Fruit fly (Drosophila melanogaster) whole organism, embryonic: ENCODE results near the gene ND-30.

Experiments used
- ATbp ChIP-seq: fragments of 200-800 bp; sonication (Bioruptor generic); optimal IDR thresholded peaks from 2 replicates; lab custom pipeline; 2017; ENCODE audit warnings: missing biosample characterization, mild to moderate bottlenecking, missing genetic modification characterization, missing genetic modification reagents
- Aef1 ChIP-seq: fragments of 200-800 bp; sonication (Bioruptor generic); IDR thresholded peaks from 3 replicates; pipeline ENCODE4 v1.3.6; 2022; ENCODE audit warnings: missing biosample characterization, missing genetic modification characterization
- CG10543 ChIP-seq: fragments of 200-800 bp; sonication (Bioruptor generic); optimal IDR thresholded peaks from 3 replicates; lab custom pipeline; 2017; ENCODE audit warnings: missing biosample characterization, mild to moderate bottlenecking, missing genetic modification characterization, moderate library complexity
- CG11456 ChIP-seq: fragments of 200-800 bp; sonication (Bioruptor generic); IDR thresholded peaks from 3 replicates; pipeline ENCODE4 v1.3.6; 2022; ENCODE audit warnings: missing biosample characterization, missing genetic modification characterization
- CG11560 ChIP-seq: fragments of 200-800 bp; sonication (Bioruptor generic); IDR thresholded peaks from 3 replicates; pipeline ENCODE4 v1.3.6; 2022; ENCODE audit warnings: missing biosample characterization, missing genetic modification characterization
- CG12942 ChIP-seq: fragments of 200-800 bp; sonication (Bioruptor generic); optimal IDR thresholded peaks from 3 replicates; lab custom pipeline; 2016; ENCODE audit warnings: missing biosample characterization, missing genetic modification characterization
- CG13287 ChIP-seq: fragments of 200-800 bp; sonication (Bioruptor generic); IDR thresholded peaks from 2 replicates; pipeline ENCODE4 v1.3.6; 2022; ENCODE audit warnings: missing biosample characterization, missing genetic modification characterization; ENCODE audit not compliant: partially characterized antibody
- CG13424 ChIP-seq: fragments of 200-800 bp; sonication (Bioruptor generic); optimal IDR thresholded peaks from 2 replicates; lab custom pipeline; 2019; ENCODE audit warnings: missing biosample characterization, mild to moderate bottlenecking, missing genetic modification characterization, moderate library complexity
- CG13624 ChIP-seq: fragments of 200-800 bp; sonication (Bioruptor generic); optimal IDR thresholded peaks from 2 replicates; lab custom pipeline; 2016; ENCODE audit warnings: missing biosample characterization, missing genetic modification characterization
- CG13775 ChIP-seq: fragments of 200-800 bp; sonication (Bioruptor generic); optimal IDR thresholded peaks from 3 replicates; lab custom pipeline; 2017; ENCODE audit warnings: missing biosample characterization, mild to moderate bottlenecking, missing genetic modification characterization
- CG14014 ChIP-seq: fragments of 200-800 bp; sonication (Bioruptor generic); IDR thresholded peaks from 2 replicates; pipeline ENCODE4 v1.3.6; 2022; ENCODE audit warnings: missing biosample characterization, missing genetic modification characterization
- CG16815 ChIP-seq: fragments of 200-800 bp; sonication (Bioruptor generic); optimal IDR thresholded peaks from 3 replicates; lab custom pipeline; 2017; ENCODE audit warnings: missing biosample characterization, mild to moderate bottlenecking, missing genetic modification characterization
- CG18262 ChIP-seq: fragments of 200-800 bp; optimal IDR thresholded peaks from 3 replicates; lab custom pipeline; 2019; ENCODE audit warnings: missing biosample characterization, mild to moderate bottlenecking, missing genetic modification characterization, moderate library complexity
- CG2199 ChIP-seq: fragments of 200-800 bp; sonication (Bioruptor generic); IDR thresholded peaks from 3 replicates; pipeline ENCODE4 v1.3.6; 2022; ENCODE audit warnings: missing biosample characterization, missing genetic modification characterization
- CG2712 ChIP-seq: fragments of 200-800 bp; optimal IDR thresholded peaks from 3 replicates; lab custom pipeline; 2019; ENCODE audit warnings: missing biosample characterization, mild to moderate bottlenecking, missing genetic modification characterization, moderate library complexity
- CG3163 ChIP-seq: fragments of 200-800 bp; sonication (Bioruptor generic); optimal IDR thresholded peaks from 3 replicates; lab custom pipeline; 2016; ENCODE audit warnings: missing biosample characterization, missing genetic modification characterization
- CG4404 ChIP-seq: fragments of 200-800 bp; sonication (Bioruptor generic); IDR thresholded peaks from 2 replicates; pipeline ENCODE4 v1.3.6; 2022; ENCODE audit warnings: missing biosample characterization, missing genetic modification characterization
- CG4617 ChIP-seq: fragments of 200-800 bp; sonication (Bioruptor generic); optimal IDR thresholded peaks from 3 replicates; lab custom pipeline; 2016; ENCODE audit warnings: missing biosample characterization, missing genetic modification characterization, borderline replicate concordance
- CG7987 ChIP-seq: fragments of 200-800 bp; sonication (Bioruptor generic); optimal IDR thresholded peaks from 2 replicates; lab custom pipeline; 2018; ENCODE audit warnings: missing biosample characterization, mild to moderate bottlenecking, missing genetic modification characterization, moderate library complexity
- CG9797 ChIP-seq: fragments of 200-800 bp; sonication (Bioruptor generic); optimal IDR thresholded peaks from 3 replicates; lab custom pipeline; 2018; ENCODE audit warnings: missing biosample characterization, mild to moderate bottlenecking, missing genetic modification characterization
- CG9817 ChIP-seq: fragments of 200-800 bp; sonication (Bioruptor generic); optimal IDR thresholded peaks from 2 replicates; lab custom pipeline; 2018; ENCODE audit warnings: missing biosample characterization, mild to moderate bottlenecking, missing genetic modification characterization, moderate library complexity
- CG9876 ChIP-seq: fragments of 200-800 bp; sonication (Bioruptor generic); optimal IDR thresholded peaks from 2 replicates; lab custom pipeline; 2016; ENCODE audit warnings: missing biosample characterization, missing genetic modification characterization
- Gug ChIP-seq: fragments of 200-800 bp; sonication (Bioruptor generic); IDR thresholded peaks from 4 replicates; pipeline ENCODE4 v1.3.6; 2022; ENCODE audit warnings: missing biosample characterization, missing genetic modification characterization
- HLH3B ChIP-seq: fragments of 200-800 bp; sonication (Bioruptor generic); IDR thresholded peaks from 2 replicates; pipeline ENCODE4 v1.3.6; 2022; ENCODE audit warnings: missing biosample characterization, missing genetic modification characterization
- Hr78 ChIP-seq, 2 experiments: fragments of 200-800 bp in 1 of 2; fragments of >200 bp in 1 of 2; sonication (Bioruptor generic) in 1 of 2; optimal IDR thresholded peaks; 2 replicates each; lab custom pipeline; 2017 to 2019; ENCODE audit warnings: missing biosample characterization in 2 of 2, missing genetic modification characterization in 2 of 2, mild to moderate bottlenecking in 1 of 2, moderate library complexity in 1 of 2
- NK7.1 ChIP-seq: fragments of 200-800 bp; sonication (Bioruptor generic); optimal IDR thresholded peaks from 3 replicates; lab custom pipeline; 2016; ENCODE audit warnings: missing biosample characterization, missing genetic modification characterization
- Oaz ChIP-seq: fragments of 200-800 bp; sonication (Bioruptor generic); IDR thresholded peaks from 2 replicates; pipeline ENCODE4 v1.3.6; 2022; ENCODE audit warnings: missing biosample characterization, missing genetic modification characterization
- amos ChIP-seq: fragments of 200-800 bp; sonication (Bioruptor generic); IDR thresholded peaks from 2 replicates; pipeline ENCODE4 v1.3.6; 2022; ENCODE audit warnings: missing biosample characterization, missing genetic modification characterization; ENCODE audit not compliant: partially characterized antibody
- bab2 ChIP-seq: fragments of 200-800 bp; sonication (Bioruptor generic); optimal IDR thresholded peaks from 2 replicates; lab custom pipeline; 2016; ENCODE audit warnings: missing biosample characterization, missing genetic modification characterization
- bbx ChIP-seq: fragments of 200-800 bp; sonication (Bioruptor generic); IDR thresholded peaks from 2 replicates; pipeline ENCODE4 v1.3.6; 2022; ENCODE audit warnings: missing biosample characterization, missing genetic modification characterization; ENCODE audit not compliant: partially characterized antibody
- chm ChIP-seq: fragments of 200-800 bp; sonication (Bioruptor generic); IDR thresholded peaks from 2 replicates; pipeline ENCODE4 v1.3.6; 2022; ENCODE audit warnings: missing biosample characterization, missing genetic modification characterization
- en ChIP-seq: fragments of 200-800 bp; sonication (Bioruptor generic); optimal IDR thresholded peaks from 2 replicates; lab custom pipeline; 2016; ENCODE audit warnings: missing biosample characterization, missing genetic modification characterization
- eve ChIP-seq, 2 experiments: fragments of >200 bp; optimal IDR thresholded peaks; 2 replicates each; lab custom pipeline; 2017; ENCODE audit warnings: missing biosample characterization in 2 of 2, missing genetic modification characterization in 2 of 2
- fd96Cb ChIP-seq: fragments of 200-800 bp; sonication (Bioruptor generic); optimal IDR thresholded peaks from 2 replicates; lab custom pipeline; 2018; ENCODE audit warnings: missing biosample characterization, mild to moderate bottlenecking, missing genetic modification characterization, moderate library complexity
- gce ChIP-seq: fragments of 200-800 bp; sonication (Bioruptor generic); IDR thresholded peaks from 3 replicates; pipeline ENCODE4 v1.3.6; 2022; ENCODE audit warnings: missing biosample characterization, missing genetic modification characterization
- jing ChIP-seq: fragments of 200-800 bp; sonication (Bioruptor generic); optimal IDR thresholded peaks from 2 replicates; lab custom pipeline; 2018; ENCODE audit warnings: missing biosample characterization, mild to moderate bottlenecking, missing genetic modification characterization
- ken ChIP-seq: fragments of 200-800 bp; sonication (Bioruptor generic); IDR thresholded peaks from 3 replicates; pipeline ENCODE4 v1.3.6; 2022; ENCODE audit warnings: missing biosample characterization, missing genetic modification characterization
- lov ChIP-seq, 2 experiments: fragments of 200-800 bp in 1 of 2; fragments of >200 bp in 1 of 2; sonication (Bioruptor generic) in 1 of 2; IDR thresholded peaks in 1 of 2; optimal IDR thresholded peaks in 1 of 2; 2 replicates in 1 of 2; 3 replicates in 1 of 2; pipeline versions ENCODE4 v1.3.6 to Lab custom; 2017 to 2022; ENCODE audit warnings: missing biosample characterization in 1 of 2, missing genetic modification characterization in 1 of 2
- nerfin-2 ChIP-seq: fragments of 200-800 bp; sonication (Bioruptor generic); IDR thresholded peaks from 2 replicates; pipeline ENCODE4 v1.3.6; 2022; ENCODE audit warnings: missing biosample characterization, missing genetic modification characterization; ENCODE audit not compliant: partially characterized antibody
- pfk ChIP-seq: fragments of 200-800 bp; sonication (Bioruptor generic); optimal IDR thresholded peaks from 2 replicates; lab custom pipeline; 2018; ENCODE audit warnings: missing biosample characterization, mild to moderate bottlenecking, missing genetic modification characterization, moderate library complexity
- pros ChIP-seq: fragments of 200-800 bp; sonication (Bioruptor generic); optimal IDR thresholded peaks from 3 replicates; lab custom pipeline; 2019; ENCODE audit warnings: missing biosample characterization, mild to moderate bottlenecking, missing genetic modification characterization, moderate library complexity
- pum ChIP-seq: fragments of 200-800 bp; sonication (Bioruptor generic); optimal IDR thresholded peaks from 2 replicates; lab custom pipeline; 2016; ENCODE audit warnings: missing biosample characterization, missing genetic modification characterization
- sr ChIP-seq: fragments of 200-800 bp; sonication (Bioruptor generic); IDR thresholded peaks from 3 replicates; pipeline ENCODE4 v1.3.6; 2022; ENCODE audit warnings: missing biosample characterization, missing genetic modification characterization
- tgo ChIP-seq: fragments of 200-800 bp; sonication (Bioruptor generic); IDR thresholded peaks from 3 replicates; pipeline ENCODE4 v1.3.6; 2022; ENCODE audit warnings: missing biosample characterization, missing genetic modification characterization
- tna ChIP-seq: fragments of 200-800 bp; sonication (Bioruptor generic); IDR thresholded peaks from 2 replicates; pipeline ENCODE4 v1.3.6; 2022; ENCODE audit warnings: missing biosample characterization, missing genetic modification characterization; ENCODE audit not compliant: partially characterized antibody
- twi ChIP-seq: fragments of 200-800 bp; optimal IDR thresholded peaks from 2 replicates; lab custom pipeline; 2019; ENCODE audit warnings: missing biosample characterization, mild to moderate bottlenecking, missing genetic modification characterization, moderate library complexity
- zfh1 ChIP-seq: fragments of 200-800 bp; sonication (Bioruptor generic); IDR thresholded peaks from 3 replicates; pipeline ENCODE4 v1.3.6; 2022; ENCODE audit warnings: missing biosample characterization, missing genetic modification characterization

The ND-30 gene

DNA sequence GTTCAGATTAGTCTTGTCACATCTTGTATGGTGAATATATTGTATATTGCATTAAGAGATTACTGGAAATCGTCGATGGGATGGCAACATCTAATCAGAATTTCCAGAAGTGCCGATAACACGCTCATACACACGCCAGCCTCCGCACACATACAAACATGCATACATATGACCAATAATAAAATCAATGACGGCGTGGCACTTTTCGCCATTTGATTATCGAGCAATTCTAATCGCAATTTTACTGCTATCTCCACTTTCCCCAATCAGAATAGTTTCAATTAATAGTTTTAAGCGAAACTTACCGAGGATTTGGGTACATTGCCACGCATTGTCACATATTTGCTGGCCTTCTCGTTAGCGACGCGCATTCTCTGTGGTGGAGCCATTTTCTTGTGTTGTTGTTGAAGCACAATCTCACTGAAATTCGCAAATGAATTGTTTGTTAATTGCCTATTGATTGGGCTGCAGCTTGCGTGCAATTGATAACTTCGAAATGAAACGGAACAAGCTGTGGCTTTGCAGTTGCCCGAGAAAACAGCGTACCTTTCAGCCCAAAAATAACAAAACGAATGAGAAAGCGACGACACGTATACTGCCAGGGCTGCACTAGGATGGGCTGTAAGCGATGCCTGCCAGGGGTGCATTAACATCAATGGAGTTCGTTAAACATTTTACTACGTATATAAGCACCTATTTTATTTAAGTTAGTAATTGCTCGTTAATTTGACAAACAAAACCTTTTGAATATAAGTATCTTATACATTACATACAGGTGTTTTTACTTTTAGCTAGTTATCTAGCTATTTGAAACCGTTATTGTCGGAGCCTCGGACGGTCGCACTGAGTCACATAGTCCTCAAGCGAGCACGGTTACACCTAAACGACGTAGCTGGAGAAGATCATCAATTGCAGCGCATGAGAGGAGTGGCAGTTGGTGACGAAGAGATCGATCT lies 39.3 kb upstream of the ND-30 start, which contains the start of the genes CG32276 and gry (continued):
- TF ChIP-seq CG13287 (GFP tag; lab: Robert Waterston, UW) (peak; percentile 63; the same call in 1 of the 2 replicates), bab2 (GFP tag; lab: Kevin White, UChicago) (peak; percentile 82), gce (GFP tag; lab: Robert Waterston, UW) (no peak), CG13624 (peak; percentile 80), CG14014 (peak; percentile 36; the same call in 1 of the 2 replicates), chm (GFP tag; lab: Robert Waterston, UW) (peak; percentile 74), CG4404 (GFP tag; lab: Robert Waterston, UW) (peak; percentile 33; the same call in 1 of the 2 replicates), pfk (peak; percentile 57), CG18262 (tag; lab: Kevin White, UChicago) (peak; percentile 75), Oaz (peak; percentile 60), twi (peak; percentile 61), Aef1 (GFP tag; lab: Robert Waterston, UW) (peak; percentile 70), CG12942 (GFP tag; lab: Kevin White, UChicago) (peak; percentile 71), tna (GFP tag; lab: Robert Waterston, UW) (no peak), bbx (no peak), en (GFP tag; lab: Kevin White, UChicago) (peak; percentile 53), pros (no peak), CG9876 (GFP tag; lab: Kevin White, UChicago) (peak; percentile 55), CG9817 (tag; lab: Kevin White, UChicago) (peak; percentile 67), CG16815 (peak; percentile 47), fd96Cb (tag; lab: Kevin White, UChicago) (peak; percentile 57), sr (GFP tag; lab: Robert Waterston, UW) (no peak; the same call in 2 of the 3 replicates), CG7987 (GFP tag; lab: Kevin White, UChicago) (peak; percentile 74), eve (GFP tag; optimal IDR thresholded peaks at IDR 0.05; lab: Kevin White, UChicago) (no peak), CG2199 (GFP tag; lab: Robert Waterston, UW) (0 out of 3 replicates have a peak, but pooled peaks have one; percentile 32), nerfin-2 (GFP tag; lab: Robert Waterston, UW) (no peak), CG11456 (GFP tag; lab: Robert Waterston, UW) (peak; percentile 82), CG4617 (GFP tag; lab: Kevin White, UChicago) (peak; percentile 86), amos (GFP tag; lab: Robert Waterston, UW) (no peak; the same call in 1 of the 2 replicates), ken (GFP tag; lab: Robert Waterston, UW) (peak; percentile 54; the same call in 1 of the 3 replicates), zfh1 (peak; percentile 67; the same call in 2 of the 3 replicates), lov (optimal IDR thresholded peaks at IDR 0.05; lab: Kevin White, UChicago) (no peak), lov (GFP tag; IDR thresholded peaks at IDR 0.05; lab: Robert Waterston, UW) (peak; percentile 61; the same call in 1 of the 3 replicates), NK7.1 (peak; percentile 33), CG13775 (GFP tag; lab: Kevin White, UChicago) (peak; percentile 80), CG2712 (tag; lab: Kevin White, UChicago) (peak; percentile 85), HLH3B (GFP tag; lab: Robert Waterston, UW) (peak; percentile 54), Gug (peak; percentile 68; the same call in 2 of the 4 replicates), tgo (GFP tag; lab: Robert Waterston, UW) (peak; percentile 73), jing (GFP tag; lab: Kevin White, UChicago) (no peak), CG13424 (peak; percentile 84), CG3163 (GFP tag; lab: Kevin White, UChicago) (peak; percentile 61), CG10543 (peak; percentile 79), CG9797 (GFP tag; lab: Kevin White, UChicago) (peak; percentile 96), Hr78 (GFP tag; optimal IDR thresholded peaks at IDR 0.05; lab: Kevin White, UChicago) (no peak), CG11560 (tag; lab: Robert Waterston, UW) (no peak), pum (peak; percentile 79), ATbp (no peak)
